ENCODE assay signal across 1 fruit fly cellular context in genomic region chr3R:20945463-20945862, dm6.
TF ChIP-seq lines count a peak whose summit lies in the region.

Gene CG31191 (minus strand): TSS chr3R:20945530.

TF ChIP-seq in whole organism, embryonic, 481 proteins besides CTCF, POLR2A, EP300 and RAD21 (continued from another document):
- no peak for TF ChIP-seq insv (GFP tag; optimal IDR thresholded peaks at IDR 0.05; lab: Kevin White, UChicago)
- TF ChIP-seq seq (GFP tag; IDR thresholded peaks at IDR 0.05; lab: Robert Waterston, UW): 0 out of 2 replicates have a peak, but pooled peaks have one; percentile 5
- TF ChIP-seq CG10431 (GFP tag; optimal IDR thresholded peaks at IDR 0.05; lab: Kevin White, UChicago): no peak
- TF ChIP-seq H15 (GFP tag; IDR thresholded peaks at IDR 0.05; lab: Robert Waterston, UW): no peak
- TF ChIP-seq Mad (GFP tag; optimal IDR thresholded peaks at IDR 0.05; lab: Kevin White, UChicago): no peak
- no peak for TF ChIP-seq sug (tag; optimal IDR thresholded peaks at IDR 0.05; lab: Kevin White, UChicago)
- TF ChIP-seq gem (tag; optimal IDR thresholded peaks at IDR 0.05; lab: Kevin White, UChicago): no peak
- TF ChIP-seq CG4820 (GFP tag; optimal IDR thresholded peaks at IDR 0.05; lab: Kevin White, UChicago): no peak
- no peak for TF ChIP-seq CG6765 (GFP tag; optimal IDR thresholded peaks at IDR 0.05; lab: Kevin White, UChicago)
- no peak for TF ChIP-seq CG5180 (GFP tag; optimal IDR thresholded peaks at IDR 0.05; lab: Kevin White, UChicago)
- no peak for TF ChIP-seq HLH3B (GFP tag; IDR thresholded peaks at IDR 0.05; lab: Robert Waterston, UW)
- no peak for TF ChIP-seq CoRest (tag; optimal IDR thresholded peaks at IDR 0.05; lab: Kevin White, UChicago)
- no peak for TF ChIP-seq CG2202 (tag; optimal IDR thresholded peaks at IDR 0.05; lab: Kevin White, UChicago)
- TF ChIP-seq amos (GFP tag; IDR thresholded peaks at IDR 0.05; lab: Robert Waterston, UW; ENCODE audit: partially characterized antibody): peak; percentile 23; the same call in 1 of the 2 replicates
- TF ChIP-seq D19B (GFP tag; optimal IDR thresholded peaks at IDR 0.05; lab: Kevin White, UChicago): no peak
- no peak for TF ChIP-seq ci (GFP tag; IDR thresholded peaks at IDR 0.05; lab: Robert Waterston, UW)
- no peak for TF ChIP-seq CG10654 (GFP tag; optimal IDR thresholded peaks at IDR 0.05; lab: Kevin White, UChicago)
- TF ChIP-seq CG6175 (GFP tag; IDR thresholded peaks at IDR 0.05; lab: Robert Waterston, UW): no peak
- TF ChIP-seq Dll (GFP tag; IDR thresholded peaks at IDR 0.05; lab: Robert Waterston, UW; ENCODE audit: partially characterized antibody): no peak
- peak; percentile 91 for TF ChIP-seq Deaf1 (tag; optimal IDR thresholded peaks at IDR 0.05; lab: Kevin White, UChicago)
- no peak for TF ChIP-seq MESR4 (GFP tag; optimal IDR thresholded peaks at IDR 0.05; lab: Kevin White, UChicago)
- TF ChIP-seq cwo (GFP tag; optimal IDR thresholded peaks at IDR 0.05; lab: Kevin White, UChicago): no peak
- no peak for TF ChIP-seq CG5953 (GFP tag; IDR thresholded peaks at IDR 0.05; lab: Robert Waterston, UW)
- TF ChIP-seq fd64A (GFP tag; optimal IDR thresholded peaks at IDR 0.05; lab: Kevin White, UChicago): no peak
